Fruit fly (Drosophila melanogaster) whole organism, prepupa: Measurements from ENCODE around the gene CG11700.

Source experiments
- Blimp-1 ChIP-seq: fragments of 200-800 bp; sonication (Bioruptor generic); optimal IDR thresholded peaks from 3 replicates; lab custom pipeline; 2017; ENCODE audit warnings: missing biosample characterization, missing genetic modification characterization, mild to moderate bottlenecking, moderate library complexity, missing genetic modification reagents
- CG10631 ChIP-seq: fragments of 200-800 bp; sonication (Bioruptor generic); optimal IDR thresholded peaks from 2 replicates; lab custom pipeline; 2016; ENCODE audit warnings: missing biosample characterization, missing genetic modification characterization
- CG11762 ChIP-seq: fragments of 200-800 bp; sonication (Bioruptor generic); optimal IDR thresholded peaks from 3 replicates; lab custom pipeline; 2016; ENCODE audit warnings: missing biosample characterization, missing genetic modification characterization; ENCODE audit not compliant: insufficient read depth
- CG11902 ChIP-seq: fragments of 200-800 bp; sonication (Bioruptor generic); optimal IDR thresholded peaks from 3 replicates; lab custom pipeline; 2016; ENCODE audit warnings: missing biosample characterization, missing genetic modification characterization
- CG15336 ChIP-seq: fragments of 200-800 bp; sonication (Bioruptor generic); IDR thresholded peaks from 2 replicates; pipeline ENCODE4 v1.3.6; 2022; ENCODE audit warnings: missing biosample characterization, missing genetic modification characterization
- CG1621 ChIP-seq: fragments of 200-800 bp; sonication (Bioruptor generic); optimal IDR thresholded peaks from 3 replicates; lab custom pipeline; 2018; ENCODE audit warnings: missing biosample characterization, mild to moderate bottlenecking, missing genetic modification characterization
- CG31627 ChIP-seq: fragments of 200-800 bp; sonication (Bioruptor generic); optimal IDR thresholded peaks from 3 replicates; lab custom pipeline; 2016; ENCODE audit warnings: missing biosample characterization, missing genetic modification characterization
- CG32006 ChIP-seq: fragments of 200-800 bp; sonication (Bioruptor generic); optimal IDR thresholded peaks from 3 replicates; lab custom pipeline; 2017; ENCODE audit warnings: missing biosample characterization, mild to moderate bottlenecking, missing genetic modification characterization
- CG34406 ChIP-seq: fragments of 200-800 bp; sonication (Bioruptor generic); optimal IDR thresholded peaks from 3 replicates; lab custom pipeline; 2016; ENCODE audit warnings: missing biosample characterization, missing genetic modification characterization
- CG3919 ChIP-seq: fragments of 200-800 bp; sonication (Bioruptor generic); optimal IDR thresholded peaks from 3 replicates; lab custom pipeline; 2016; ENCODE audit warnings: missing biosample characterization, missing genetic modification characterization
- CG4318 ChIP-seq: fragments of 200-800 bp; sonication (Bioruptor generic); optimal IDR thresholded peaks from 3 replicates; lab custom pipeline; 2017; ENCODE audit warnings: missing biosample characterization, mild to moderate bottlenecking, missing genetic modification characterization
- CG6163 ChIP-seq: fragments of 200-800 bp; sonication (Bioruptor generic); IDR thresholded peaks from 3 replicates; pipeline ENCODE4 v1.3.6; 2022; ENCODE audit warnings: missing biosample characterization, missing genetic modification characterization
- CG6792 ChIP-seq: fragments of 200-800 bp; sonication (Bioruptor generic); optimal IDR thresholded peaks from 3 replicates; lab custom pipeline; 2016; ENCODE audit warnings: missing biosample characterization, missing genetic modification characterization
- CG6854 ChIP-seq: fragments of 200-800 bp; sonication (Bioruptor generic); optimal IDR thresholded peaks from 2 replicates; lab custom pipeline; 2017; ENCODE audit warnings: missing biosample characterization, mild to moderate bottlenecking, missing genetic modification characterization
- CG7368 ChIP-seq: fragments of 200-800 bp; sonication (Bioruptor generic); optimal IDR thresholded peaks from 3 replicates; lab custom pipeline; 2016; ENCODE audit warnings: missing biosample characterization, missing genetic modification characterization
- CG8119 ChIP-seq: fragments of 200-800 bp; sonication (Bioruptor generic); IDR thresholded peaks from 3 replicates; pipeline ENCODE4 v1.3.6; 2022; ENCODE audit warnings: missing biosample characterization, missing genetic modification characterization
- CG8319 ChIP-seq: fragments of 200-800 bp; sonication (Bioruptor generic); optimal IDR thresholded peaks from 3 replicates; lab custom pipeline; 2016; ENCODE audit warnings: missing biosample characterization, missing genetic modification characterization
- CG8632 ChIP-seq: fragments of 200-800 bp; sonication (Bioruptor generic); optimal IDR thresholded peaks from 3 replicates; lab custom pipeline; 2016; ENCODE audit warnings: missing biosample characterization, missing genetic modification characterization
- CG9139 ChIP-seq: fragments of 200-800 bp; sonication (Bioruptor generic); optimal IDR thresholded peaks from 3 replicates; lab custom pipeline; 2017; ENCODE audit warnings: missing biosample characterization, mild to moderate bottlenecking, missing genetic modification characterization
- Eip78C ChIP-seq: fragments of 200-800 bp; sonication (Bioruptor generic); peaks from one replicate; lab custom pipeline; 2016; ENCODE audit warnings: missing biosample characterization, missing genetic modification characterization
- Eip93F ChIP-seq: fragments of 200-800 bp; sonication (Bioruptor generic); optimal IDR thresholded peaks from 2 replicates; lab custom pipeline; 2016; ENCODE audit warnings: missing biosample characterization, mild to moderate bottlenecking, missing genetic modification characterization
- Ets21C ChIP-seq: fragments of 200-800 bp; sonication (Bioruptor generic); optimal IDR thresholded peaks from 3 replicates; lab custom pipeline; 2016; ENCODE audit warnings: missing biosample characterization, missing genetic modification characterization
- Ets96B ChIP-seq: fragments of 200-800 bp; optimal IDR thresholded peaks from 2 replicates; lab custom pipeline; 2019; ENCODE audit warnings: missing biosample characterization, mild to moderate bottlenecking, missing genetic modification characterization, moderate library complexity
- Gug ChIP-seq: fragments of 200-800 bp; sonication (Bioruptor generic); IDR thresholded peaks from 2 replicates; pipeline ENCODE4 v1.3.6; 2022; ENCODE audit warnings: missing biosample characterization, missing genetic modification characterization
- Hr38 ChIP-seq: sonication (Bioruptor generic); optimal IDR thresholded peaks from 2 replicates; lab custom pipeline; 2016; ENCODE audit warnings: missing biosample characterization, missing genetic modification characterization
- Hr39 ChIP-seq: fragments of 200-800 bp; sonication (Bioruptor generic); optimal IDR thresholded peaks from 2 replicates; lab custom pipeline; 2016; ENCODE audit warnings: missing biosample characterization, missing genetic modification characterization
- Hr4 ChIP-seq: fragments of 200-800 bp; sonication (Bioruptor generic); optimal IDR thresholded peaks from 3 replicates; lab custom pipeline; 2016; ENCODE audit warnings: missing biosample characterization, missing genetic modification characterization
- Lpt ChIP-seq: fragments of 200-800 bp; sonication (Bioruptor generic); optimal IDR thresholded peaks from 3 replicates; lab custom pipeline; 2016; ENCODE audit warnings: missing biosample characterization, missing genetic modification characterization
- Met ChIP-seq: fragments of 200-800 bp; sonication (Bioruptor generic); optimal IDR thresholded peaks from 3 replicates; lab custom pipeline; 2016; ENCODE audit warnings: missing biosample characterization, missing genetic modification characterization
- OdsH ChIP-seq: fragments of 200-800 bp; sonication (Bioruptor generic); optimal IDR thresholded peaks from 3 replicates; lab custom pipeline; 2016; ENCODE audit warnings: missing biosample characterization, missing genetic modification characterization
- Smox ChIP-seq: fragments of 200-800 bp; sonication (Bioruptor generic); optimal IDR thresholded peaks from 3 replicates; lab custom pipeline; 2016; ENCODE audit warnings: missing biosample characterization, missing genetic modification characterization
- Sox102F ChIP-seq: fragments of 200-800 bp; sonication (Bioruptor generic); optimal IDR thresholded peaks from 2 replicates; lab custom pipeline; 2016; ENCODE audit warnings: missing biosample characterization, mild to moderate bottlenecking, missing genetic modification characterization
- Sox14 ChIP-seq: fragments of 200-800 bp; sonication (Bioruptor generic); optimal IDR thresholded peaks from 3 replicates; lab custom pipeline; 2016; ENCODE audit warnings: missing biosample characterization, missing genetic modification characterization
- Sox15 ChIP-seq: fragments of 200-800 bp; sonication (Bioruptor generic); optimal IDR thresholded peaks from 3 replicates; lab custom pipeline; 2016; ENCODE audit warnings: missing biosample characterization, missing genetic modification characterization
- achi ChIP-seq: fragments of 200-800 bp; sonication (Bioruptor generic); optimal IDR thresholded peaks from 3 replicates; lab custom pipeline; 2016; ENCODE audit warnings: missing biosample characterization, missing genetic modification characterization
- cyc ChIP-seq: fragments of 200-800 bp; sonication (Bioruptor generic); optimal IDR thresholded peaks from 3 replicates; lab custom pipeline; 2016; ENCODE audit warnings: missing biosample characterization, missing genetic modification characterization
- dac ChIP-seq: fragments of 200-800 bp; sonication (Bioruptor generic); optimal IDR thresholded peaks from 2 replicates; lab custom pipeline; 2017; ENCODE audit warnings: missing biosample characterization, mild to moderate bottlenecking, missing genetic modification characterization
- dsx ChIP-seq: fragments of 200-800 bp; optimal IDR thresholded peaks from 3 replicates; lab custom pipeline; 2019; ENCODE audit warnings: missing biosample characterization, mild to moderate bottlenecking, missing genetic modification characterization, moderate library complexity; ENCODE audit not compliant: poor library complexity, severe bottlenecking
- esn ChIP-seq: fragments of 200-800 bp; sonication (Bioruptor generic); optimal IDR thresholded peaks from 2 replicates; lab custom pipeline; 2016; ENCODE audit warnings: missing biosample characterization, mild to moderate bottlenecking, missing genetic modification characterization, moderate library complexity
- fd59A ChIP-seq: fragments of 200-800 bp; sonication (Bioruptor generic); optimal IDR thresholded peaks from 2 replicates; lab custom pipeline; 2017; ENCODE audit warnings: missing biosample characterization, mild to moderate bottlenecking, missing genetic modification characterization, missing genetic modification reagents
- fkh ChIP-seq: fragments of 200-800 bp; sonication (Bioruptor generic); optimal IDR thresholded peaks from 3 replicates; lab custom pipeline; 2017; ENCODE audit warnings: missing biosample characterization, mild to moderate bottlenecking, missing genetic modification characterization, moderate library complexity
- lz ChIP-seq: fragments of 200-800 bp; sonication (Bioruptor generic); optimal IDR thresholded peaks from 3 replicates; lab custom pipeline; 2016; ENCODE audit warnings: missing biosample characterization, missing genetic modification characterization
- net ChIP-seq: fragments of 200-800 bp; sonication (Bioruptor generic); optimal IDR thresholded peaks from 3 replicates; lab custom pipeline; 2016; ENCODE audit warnings: missing biosample characterization, missing genetic modification characterization
- pdm3 ChIP-seq: fragments of 200-800 bp; sonication (Bioruptor generic); optimal IDR thresholded peaks from 3 replicates; lab custom pipeline; 2016; ENCODE audit warnings: missing biosample characterization, missing genetic modification characterization
- salr ChIP-seq, 2 experiments: fragments of 200-800 bp; sonication (Bioruptor generic); optimal IDR thresholded peaks; 3 replicates each; lab custom pipeline; 2016 to 2018; ENCODE audit warnings: missing biosample characterization in 2 of 2, missing genetic modification characterization in 2 of 2, mild to moderate bottlenecking in 1 of 2
- ss ChIP-seq, 2 experiments: fragments of 200-800 bp; sonication (Bioruptor generic); optimal IDR thresholded peaks; 2 replicates in 1 of 2; 3 replicates in 1 of 2; lab custom pipeline; 2017 to 2018; ENCODE audit warnings: mild to moderate bottlenecking in 2 of 2, missing biosample characterization in 2 of 2, missing genetic modification characterization in 2 of 2, moderate library complexity in 1 of 2
- topi ChIP-seq: fragments of 200-800 bp; sonication (Bioruptor generic); optimal IDR thresholded peaks from 3 replicates; lab custom pipeline; 2016; ENCODE audit warnings: missing biosample characterization, missing genetic modification characterization

Gene CG11700

dm6 chrX:6330369-6330949 is 47.1 kb upstream of the CG11700 start, which contains the start of gene CG42240 (continued):
- peak; percentile 94 for TF ChIP-seq OdsH (GFP tag; lab: Kevin White, UChicago)
- TF ChIP-seq Hr39: peak; percentile 88
- TF ChIP-seq Ets96B: peak; percentile 92
- peak; percentile 92 for TF ChIP-seq CG10631 (GFP tag; lab: Kevin White, UChicago)
- TF ChIP-seq Sox14: peak; percentile 93
- peak; percentile 95 for TF ChIP-seq Hr4 (GFP tag; lab: Kevin White, UChicago)
- TF ChIP-seq CG6854 (GFP tag; lab: Kevin White, UChicago): peak; percentile 81
- peak; percentile 95 for TF ChIP-seq Met (GFP tag; lab: Kevin White, UChicago)
- peak; percentile 86 for TF ChIP-seq Ets21C (GFP tag; lab: Kevin White, UChicago)
- TF ChIP-seq CG6792 (GFP tag; lab: Kevin White, UChicago): peak; percentile 95
- TF ChIP-seq salr (GFP tag; optimal IDR thresholded peaks at IDR 0.05; lab: Kevin White, UChicago): peak; percentile 75 to 96
- peak; percentile 65 for TF ChIP-seq Eip93F (GFP tag; lab: Kevin White, UChicago)
- TF ChIP-seq fkh (GFP tag; lab: Kevin White, UChicago): peak; percentile 5

- TF ChIP-seq cyc (GFP tag; lab: Kevin White, UChicago) (peak; percentile 32), CG11762 (GFP tag; lab: Kevin White, UChicago) (no peak), CG10631 (GFP tag; lab: Kevin White, UChicago) (peak; percentile 42), fkh (GFP tag; lab: Kevin White, UChicago) (no peak), Lpt (peak; percentile 3), CG9139 (GFP tag; lab: Kevin White, UChicago) (peak; percentile 12), CG8119 (GFP tag; lab: Robert Waterston, UW) (peak; percentile 54; the same call in 2 of the 3 replicates), ss (GFP tag; optimal IDR thresholded peaks at IDR 0.05; lab: Kevin White, UChicago) (peak; percentile 31 to 60), dsx (GFP tag; lab: Kevin White, UChicago) (peak; percentile 48), CG8632 (GFP tag; lab: Kevin White, UChicago) (no peak), CG15336 (GFP tag; lab: Robert Waterston, UW) (peak; percentile 60), CG7368 (GFP tag; lab: Kevin White, UChicago) (peak; percentile 13), Sox15 (GFP tag; lab: Kevin White, UChicago) (no peak), achi (GFP tag; lab: Kevin White, UChicago) (peak; percentile 20), topi (GFP tag; lab: Kevin White, UChicago) (peak; percentile 27), CG4318 (GFP tag; lab: Kevin White, UChicago) (peak; percentile 11), CG34406 (GFP tag; lab: Kevin White, UChicago) (peak; percentile 23), Hr4 (GFP tag; lab: Kevin White, UChicago) (peak; percentile 33), CG6163 (GFP tag; lab: Robert Waterston, UW) (peak; percentile 72), dac (GFP tag; lab: Kevin White, UChicago) (no peak), Eip93F (GFP tag; lab: Kevin White, UChicago) (no peak), Eip78C (GFP tag; lab: Kevin White, UChicago) (peak; percentile 85), Blimp-1 (GFP tag; lab: Kevin White, UChicago) (no peak), Sox102F (GFP tag; lab: Kevin White, UChicago) (no peak), pdm3 (GFP tag; lab: Kevin White, UChicago) (peak; percentile 50), CG8319 (GFP tag; lab: Kevin White, UChicago) (no peak), Hr38 (GFP tag; lab: Kevin White, UChicago) (no peak), CG31627 (peak; percentile 23), CG1621 (tag; lab: Kevin White, UChicago) (peak; percentile 44), CG11902 (GFP tag; lab: Kevin White, UChicago) (no peak), CG6854 (GFP tag; lab: Kevin White, UChicago) (no peak), fd59A (GFP tag; lab: Kevin White, UChicago) (peak; percentile 15), esn (peak; percentile 32), Smox (GFP tag; lab: Kevin White, UChicago) (peak; percentile 21), net (peak; percentile 26), Gug (GFP tag; lab: Robert Waterston, UW) (peak; percentile 42), CG6792 (GFP tag; lab: Kevin White, UChicago) (peak; percentile 37), CG3919 (GFP tag; lab: Kevin White, UChicago) (peak; percentile 60), CG32006 (peak; percentile 57), Ets96B (peak; percentile 45), lz (GFP tag; lab: Kevin White, UChicago) (peak; percentile 29)
Observed at dm6 chrX:6316858-6317474, 33.6 kb upstream of the CG11700 start.
